Fruit fly (Drosophila melanogaster): ENCODE measurements around the gene Tm2.

The Tm2 gene

dm6 chr3R:15340052-15340732, 30.2 kb downstream of the Tm2 start, which contains the start of gene SerRS-m (continued):
- TF ChIP-seq TFAM (GFP tag; optimal IDR thresholded peaks at IDR 0.05), result no peak
- TF ChIP-seq vvl (GFP tag; IDR thresholded peaks at IDR 0.05), result no peak
- no peak for TF ChIP-seq Sry-β (GFP tag; optimal IDR thresholded peaks at IDR 0.05)
- TF ChIP-seq mld (GFP tag; IDR thresholded peaks at IDR 0.05; ENCODE audit: partially characterized antibody), result no peak
- no peak for TF ChIP-seq BEAF-32 (GFP tag; optimal IDR thresholded peaks at IDR 0.05)
- TF ChIP-seq CG17328 (GFP tag; IDR thresholded peaks at IDR 0.05), result no peak
- no peak for TF ChIP-seq CG10274 (GFP tag; optimal IDR thresholded peaks at IDR 0.05)
- no peak for TF ChIP-seq gem (tag; optimal IDR thresholded peaks at IDR 0.05)
- no peak for TF ChIP-seq dan (GFP tag; IDR thresholded peaks at IDR 0.05)
- TF ChIP-seq Mrtf (GFP tag; IDR thresholded peaks at IDR 0.05), result no peak
- no peak for TF ChIP-seq NfI (GFP tag; optimal IDR thresholded peaks at IDR 0.05)
- TF ChIP-seq btn (GFP tag; optimal IDR thresholded peaks at IDR 0.05), result no peak
- TF ChIP-seq CG3407 (GFP tag; optimal IDR thresholded peaks at IDR 0.05), result no peak
- peak; percentile 83 for TF ChIP-seq sens (GFP tag)
- TF ChIP-seq CG30020 (tag; optimal IDR thresholded peaks at IDR 0.05), result no peak
- TF ChIP-seq CG12659 (GFP tag; optimal IDR thresholded peaks at IDR 0.05), result peak; percentile 3
- TF ChIP-seq cwo (GFP tag; optimal IDR thresholded peaks at IDR 0.05), result no peak
- no peak for TF ChIP-seq Gsc (GFP tag; IDR thresholded peaks at IDR 0.05)
- no peak for TF ChIP-seq Lhr (GFP tag; optimal IDR thresholded peaks at IDR 0.05)
- no peak for TF ChIP-seq CG10147 (GFP tag; optimal IDR thresholded peaks at IDR 0.05)
- no peak for TF ChIP-seq CG1832 (GFP tag; optimal IDR thresholded peaks at IDR 0.05)
- no peak for TF ChIP-seq pum (GFP tag; optimal IDR thresholded peaks at IDR 0.05)
- TF ChIP-seq usp (GFP tag; optimal IDR thresholded peaks at IDR 0.05), result no peak
- TF ChIP-seq CG15514 (GFP tag; optimal IDR thresholded peaks at IDR 0.05), result no peak
- TF ChIP-seq Poxn (GFP tag; IDR thresholded peaks at IDR 0.05), result no peak
- no peak for TF ChIP-seq CG14965 (GFP tag; optimal IDR thresholded peaks at IDR 0.05; ENCODE audit: borderline replicate concordance)
- no peak for TF ChIP-seq nerfin-2 (GFP tag; IDR thresholded peaks at IDR 0.05; ENCODE audit: partially characterized antibody)
- no peak for TF ChIP-seq ems (GFP tag; optimal IDR thresholded peaks at IDR 0.05)
- TF ChIP-seq shn (GFP tag; optimal IDR thresholded peaks at IDR 0.05), result no peak
- no peak for TF ChIP-seq HmgZ (tag; optimal IDR thresholded peaks at IDR 0.05)
- TF ChIP-seq onecut (GFP tag; IDR thresholded peaks at IDR 0.05), result no peak
- TF ChIP-seq CG32772 (GFP tag; IDR thresholded peaks at IDR 0.05), result no peak
- TF ChIP-seq CG5953 (GFP tag; IDR thresholded peaks at IDR 0.05), result no peak
- no peak for TF ChIP-seq CG7839 (tag; optimal IDR thresholded peaks at IDR 0.05)
- no peak for TF ChIP-seq Usf (GFP tag; optimal IDR thresholded peaks at IDR 0.05)
- TF ChIP-seq Ada2b (GFP tag; IDR thresholded peaks at IDR 0.05), result no peak
- TF ChIP-seq CG1233 (GFP tag; optimal IDR thresholded peaks at IDR 0.05), result no peak
- TF ChIP-seq bab2 (GFP tag; optimal IDR thresholded peaks at IDR 0.05), result no peak
- no peak for TF ChIP-seq CG17361 (GFP tag; IDR thresholded peaks at IDR 0.05)
- TF ChIP-seq mirr (GFP tag; optimal IDR thresholded peaks at IDR 0.05), result no peak
- TF ChIP-seq CG15073 (GFP tag; optimal IDR thresholded peaks at IDR 0.05), result no peak
- no peak for TF ChIP-seq zen2 (GFP tag; IDR thresholded peaks at IDR 0.05; ENCODE audit: partially characterized antibody)
- TF ChIP-seq run (tag; optimal IDR thresholded peaks at IDR 0.05), result no peak
- no peak for TF ChIP-seq prd (optimal IDR thresholded peaks at IDR 0.05)
- peak; percentile 21; the same call in 1 of the 3 replicates for TF ChIP-seq prd (GFP tag; IDR thresholded peaks at IDR 0.05)
- TF ChIP-seq Ravus (GFP tag; IDR thresholded peaks at IDR 0.05), result no peak
- no peak for TF ChIP-seq CG14667 (GFP tag; IDR thresholded peaks at IDR 0.05)
- no peak for TF ChIP-seq E2f1 (GFP tag; IDR thresholded peaks at IDR 0.05)
- TF ChIP-seq ssp (GFP tag; IDR thresholded peaks at IDR 0.05), result no peak
- no peak for TF ChIP-seq al (GFP tag; IDR thresholded peaks at IDR 0.05)
- no peak for TF ChIP-seq CG15696 (tag; optimal IDR thresholded peaks at IDR 0.05)
